Worm (Caenorhabditis elegans) whole organism, late embryonic: ENCODE results near the gene Y9C9A.5.

Experiments
- Y22D7AL.16 ChIP-seq: sonication (generic microtip); optimal IDR thresholded peaks from 2 replicates; lab custom pipeline; 2016; ENCODE audit warnings: missing genetic modification characterization, missing compliant biosample characterization
- ceh-14 ChIP-seq: sonication (generic microtip); optimal IDR thresholded peaks from 2 replicates; lab custom pipeline; 2016; ENCODE audit warnings: missing genotype, missing genetic modification characterization, missing compliant biosample characterization
- ceh-2 ChIP-seq: sonication (generic microtip); optimal IDR thresholded peaks from 2 replicates; lab custom pipeline; 2016; ENCODE audit warnings: missing genotype, missing genetic modification characterization, missing compliant biosample characterization
- ceh-22 ChIP-seq: sonication (generic microtip); optimal IDR thresholded peaks from 2 replicates; lab custom pipeline; 2017; ENCODE audit warnings: missing biosample characterization, missing genetic modification characterization
- ceh-31 ChIP-seq: sonication (generic microtip); optimal IDR thresholded peaks from 2 replicates; lab custom pipeline; 2016; ENCODE audit warnings: missing genetic modification characterization, missing compliant biosample characterization
- ceh-45 ChIP-seq: fragments of 200-800 bp; sonication (Bioruptor generic); IDR thresholded peaks from 2 replicates; pipeline ENCODE4 v1.3.6; 2022; ENCODE audit warnings: missing genetic modification reagents, missing genetic modification characterization, missing compliant biosample characterization
- ceh-48 ChIP-seq: sonication (generic microtip); optimal IDR thresholded peaks from 2 replicates; lab custom pipeline; 2016; ENCODE audit warnings: missing genetic modification characterization, inconsistent platforms, missing compliant biosample characterization
- ceh-9 ChIP-seq: sonication (generic microtip); optimal IDR thresholded peaks from 2 replicates; lab custom pipeline; 2016; ENCODE audit warnings: mild to moderate bottlenecking, missing genetic modification characterization, inconsistent platforms, missing compliant biosample characterization
- che-1 ChIP-seq: sonication (generic microtip); optimal IDR thresholded peaks from 2 replicates; lab custom pipeline; 2016; ENCODE audit warnings: mild to moderate bottlenecking, missing genetic modification characterization, missing compliant biosample characterization
- elt-2 ChIP-seq: sonication (generic microtip); optimal IDR thresholded peaks from 2 replicates; lab custom pipeline; 2016; ENCODE audit warnings: missing genetic modification reagents, missing genetic modification characterization, missing compliant biosample characterization
- eyg-1 ChIP-seq: sonication (generic microtip); optimal IDR thresholded peaks from 2 replicates; lab custom pipeline; 2016; ENCODE audit warnings: missing genotype, missing genetic modification characterization, missing compliant biosample characterization
- fkh-10 ChIP-seq: fragments of 150-350 bp; optimal IDR thresholded peaks from 2 replicates; lab custom pipeline; 2014; ENCODE audit warnings: missing biosample characterization, missing genetic modification reagents, missing genetic modification characterization
- hlh-15 ChIP-seq: sonication (generic microtip); optimal IDR thresholded peaks from 2 replicates; lab custom pipeline; 2016; ENCODE audit warnings: missing genetic modification characterization, missing compliant biosample characterization
- hlh-30 ChIP-seq: sonication (generic microtip); optimal IDR thresholded peaks from 2 replicates; lab custom pipeline; 2017; ENCODE audit warnings: antibody characterized with exemption, missing genetic modification characterization, missing compliant biosample characterization; ENCODE audit not compliant: insufficient read depth
- lim-6 ChIP-seq: sonication (generic microtip); optimal IDR thresholded peaks from 2 replicates; lab custom pipeline; 2016; ENCODE audit warnings: missing genetic modification characterization, missing compliant biosample characterization
- lin-11 ChIP-seq: fragments of 200-800 bp; sonication (Bioruptor generic); optimal IDR thresholded peaks from 2 replicates; lab custom pipeline; 2018; ENCODE audit warnings: mild to moderate bottlenecking, missing genetic modification characterization, missing compliant biosample characterization
- nhr-11 ChIP-seq: fragments of 150-350 bp; optimal IDR thresholded peaks from 2 replicates; lab custom pipeline; 2014; ENCODE audit warnings: missing biosample characterization, missing genetic modification characterization
- npax-4 ChIP-seq: sonication (generic microtip); optimal IDR thresholded peaks from 2 replicates; lab custom pipeline; 2016; ENCODE audit warnings: missing genetic modification characterization, missing compliant biosample characterization
- odd-2 ChIP-seq: sonication (generic microtip); optimal IDR thresholded peaks from 2 replicates; lab custom pipeline; 2017; ENCODE audit warnings: antibody characterized with exemption, mild to moderate bottlenecking, missing genetic modification characterization, missing compliant biosample characterization
- pag-3 ChIP-seq: sonication (generic microtip); optimal IDR thresholded peaks from 2 replicates; lab custom pipeline; 2016; ENCODE audit warnings: missing compliant biosample characterization, missing genetic modification characterization, borderline replicate concordance
- pat-9 ChIP-seq: fragments of 200-800 bp; sonication (Bioruptor generic); optimal IDR thresholded peaks from 2 replicates; lab custom pipeline; 2018; ENCODE audit warnings: mild to moderate bottlenecking, missing genetic modification characterization, moderate library complexity, missing compliant biosample characterization
- pha-4 ChIP-seq: fragments of 150-350 bp; optimal IDR thresholded peaks from 2 replicates; lab custom pipeline; 2018; ENCODE audit warnings: missing biosample characterization, missing genetic modification reagents, missing genetic modification characterization
- pqm-1 ChIP-seq: sonication (generic microtip); optimal IDR thresholded peaks from 2 replicates; lab custom pipeline; 2016; ENCODE audit warnings: missing genetic modification characterization, missing compliant biosample characterization
- pros-1 ChIP-seq: fragments of 150-350 bp; optimal IDR thresholded peaks from 2 replicates; lab custom pipeline; 2014; ENCODE audit warnings: missing biosample characterization, missing genetic modification reagents, missing genetic modification characterization
- ref-2 ChIP-seq: sonication (generic microtip); optimal IDR thresholded peaks from 2 replicates; lab custom pipeline; 2016; ENCODE audit warnings: missing genetic modification characterization, missing compliant biosample characterization
- rnt-1 ChIP-seq: sonication (generic microtip); optimal IDR thresholded peaks from 2 replicates; lab custom pipeline; 2016; ENCODE audit warnings: missing genetic modification characterization, missing compliant biosample characterization
- sdc-2 ChIP-seq: sonication (generic microtip); optimal IDR thresholded peaks from 2 replicates; lab custom pipeline; 2016; ENCODE audit warnings: missing genotype, missing genetic modification characterization, missing compliant biosample characterization
- sox-4 ChIP-seq: sonication (generic microtip); optimal IDR thresholded peaks from 2 replicates; lab custom pipeline; 2017; ENCODE audit warnings: mild to moderate bottlenecking, missing genetic modification characterization, inconsistent platforms, missing compliant biosample characterization
- tbx-2 ChIP-seq: sonication (generic microtip); optimal IDR thresholded peaks from 2 replicates; lab custom pipeline; 2016; ENCODE audit warnings: missing genetic modification characterization, missing compliant biosample characterization
- tbx-7 ChIP-seq: sonication (generic microtip); optimal IDR thresholded peaks from 2 replicates; lab custom pipeline; 2016; ENCODE audit warnings: missing genotype, missing genetic modification characterization, missing compliant biosample characterization
- ttx-3 ChIP-seq: sonication (generic microtip); optimal IDR thresholded peaks from 2 replicates; lab custom pipeline; 2016; ENCODE audit warnings: missing genetic modification reagents, missing genetic modification characterization, missing compliant biosample characterization
- unc-42 ChIP-seq: sonication (generic microtip); optimal IDR thresholded peaks from 2 replicates; lab custom pipeline; 2016; ENCODE audit warnings: missing genotype, missing genetic modification characterization, missing compliant biosample characterization
- unc-55 ChIP-seq: sonication (generic microtip); optimal IDR thresholded peaks from 2 replicates; lab custom pipeline; 2017; ENCODE audit warnings: missing biosample characterization, missing genetic modification reagents, missing genetic modification characterization
- unc-86 ChIP-seq: sonication (generic microtip); optimal IDR thresholded peaks from 2 replicates; lab custom pipeline; 2016; ENCODE audit warnings: missing genetic modification characterization, missing compliant biosample characterization

Gene Y9C9A.5

DNA sequence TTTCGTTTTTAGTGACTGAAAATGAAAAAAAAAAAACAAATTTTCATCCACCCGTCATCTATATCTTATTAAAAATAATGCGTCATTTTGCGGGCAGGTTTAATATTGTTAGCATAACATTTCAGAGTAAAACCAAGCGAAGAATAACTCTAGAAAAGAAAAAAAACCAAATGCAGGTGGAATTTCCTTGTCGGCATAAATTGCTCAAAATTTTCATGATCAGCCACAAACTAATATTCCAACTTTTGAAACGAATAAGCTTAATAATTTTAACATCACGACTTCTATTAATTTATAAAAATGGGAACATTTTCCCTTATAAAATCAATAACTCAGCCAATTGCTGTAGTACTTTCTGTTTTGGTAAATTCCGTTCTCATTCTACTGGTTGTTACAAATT is 26.1 kb upstream of the Y9C9A.5 start, which contains the start of gene str-155:
Gene str-155 (plus strand): TSS at position 301 of the 400 bp plus-strand sequence.
- TF ChIP-seq unc-86 (tag; lab: Kevin White, UChicago) (no peak), pag-3 (tag; lab: Kevin White, UChicago) (no peak), pat-9 (no peak), ceh-48 (tag; lab: Kevin White, UChicago) (no peak), nhr-11 (tag; lab: Kevin White, UChicago) (no peak), ceh-31 (tag; lab: Kevin White, UChicago) (no peak), npax-4 (tag; lab: Kevin White, UChicago) (no peak), elt-2 (tag; lab: Kevin White, UChicago) (no peak), che-1 (tag; lab: Kevin White, UChicago) (no peak), ceh-45 (GFP tag; lab: Robert Waterston, UW) (no peak), lin-11 (tag; lab: Kevin White, UChicago) (no peak)
- TF ChIP-seq, all 69 proteins: peak for 0

- TF ChIP-seq fkh-10 (no peak), ttx-3 (tag; lab: Kevin White, UChicago) (no peak), ceh-22 (tag; lab: Kevin White, UChicago) (no peak), ceh-45 (GFP tag; lab: Robert Waterston, UW) (no peak), tbx-2 (tag; lab: Kevin White, UChicago) (no peak), sdc-2 (tag; lab: Kevin White, UChicago) (no peak), pat-9 (no peak), unc-55 (no peak), ceh-9 (tag; lab: Kevin White, UChicago) (no peak), lin-11 (tag; lab: Kevin White, UChicago) (no peak), hlh-30 (tag; lab: Kevin White, UChicago) (no peak), hlh-15 (tag; lab: Kevin White, UChicago) (no peak), pqm-1 (tag; lab: Kevin White, UChicago) (no peak), odd-2 (no peak), eyg-1 (tag; lab: Kevin White, UChicago) (no peak), pros-1 (tag; lab: Kevin White, UChicago) (no peak), unc-86 (tag; lab: Kevin White, UChicago) (no peak), sox-4 (no peak)
These were observed 24.0 kb upstream of the Y9C9A.5 start, which contains the start of gene str-158 for ce11 chrIV:4917774-4918173. Gene str-158 (plus strand): TSS chrIV:4918074.

DNA sequence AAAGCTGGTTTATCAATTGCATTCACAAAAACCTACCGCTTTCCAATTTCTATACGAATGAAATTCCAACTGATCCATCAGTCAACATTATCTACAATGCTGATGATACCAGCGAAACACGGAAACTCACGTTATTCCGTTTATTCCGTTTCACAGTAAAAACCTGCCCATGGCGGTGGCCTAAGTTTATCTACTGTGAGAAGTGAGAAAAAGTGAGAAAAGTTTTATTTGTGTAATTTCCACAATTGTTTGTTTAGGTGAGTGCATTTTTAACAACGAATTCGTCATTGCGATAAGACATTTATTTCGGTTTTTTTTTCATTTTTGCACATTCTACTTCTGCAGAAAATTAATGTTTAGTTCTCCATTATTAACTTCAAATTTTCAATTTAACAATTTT is 11.7 kb upstream of the Y9C9A.5 start, which contains the start of gene Y9C9A.8:
Gene Y9C9A.8 (plus strand): TSS at position 301 of the 400 bp plus-strand sequence.
- TF ChIP-seq ceh-14 (tag; lab: Kevin White, UChicago) = no peak
- TF ChIP-seq pha-4 (tag; lab: Kevin White, UChicago) = no peak
- TF ChIP-seq lim-6 (tag; lab: Kevin White, UChicago) = no peak
- no peak for TF ChIP-seq ceh-2 (tag; lab: Kevin White, UChicago)
- TF ChIP-seq ref-2 (tag; lab: Kevin White, UChicago) = no peak
- TF ChIP-seq Y22D7AL.16 (tag; lab: Kevin White, UChicago) = no peak
- TF ChIP-seq npax-4 (tag; lab: Kevin White, UChicago) = no peak
- no peak for TF ChIP-seq ceh-48 (tag; lab: Kevin White, UChicago)
- no peak for TF ChIP-seq tbx-7 (tag; lab: Kevin White, UChicago)
- no peak for TF ChIP-seq ceh-31 (tag; lab: Kevin White, UChicago)
- no peak for TF ChIP-seq rnt-1 (tag; lab: Kevin White, UChicago)

ce11 chrIV:4930754-4931322 is 10.9 kb upstream of the Y9C9A.5 start:
- TF ChIP-seq unc-42 = no peak
- TF ChIP-seq elt-2 (tag; lab: Kevin White, UChicago) = peak; percentile 33
